Worm (Caenorhabditis elegans) whole organism, L4 larva: ENCODE data around the gene F59B2.12.

Source experiments
- D1046.2 ChIP-seq: fragments of 200-800 bp; sonication (Bioruptor generic); IDR thresholded peaks from 2 replicates; pipeline ENCODE4 v1.3.6; 2022; ENCODE audit warnings: missing genetic modification characterization, missing compliant biosample characterization
- F10B5.3 ChIP-seq: sonication (generic microtip); optimal IDR thresholded peaks from 2 replicates; lab custom pipeline; 2016; ENCODE audit warnings: mild to moderate bottlenecking, missing genetic modification characterization, missing compliant biosample characterization
- F26F4.8 ChIP-seq: fragments of 200-800 bp; sonication (Bioruptor generic); conservative IDR thresholded peaks from 2 replicates; pipeline ENCODE4 v1.3.6; 2022; ENCODE audit warnings: missing genetic modification characterization, missing compliant biosample characterization
- F44E2.7 ChIP-seq: fragments of 200-800 bp; sonication (Bioruptor generic); IDR thresholded peaks from 2 replicates; pipeline ENCODE4 v2.1.2; 2022; ENCODE audit warnings: missing genetic modification characterization, missing compliant biosample characterization
- F49E8.2 ChIP-seq: sonication (generic microtip); optimal IDR thresholded peaks from 2 replicates; lab custom pipeline; 2016; ENCODE audit warnings: missing compliant biosample characterization, mild to moderate bottlenecking, missing genetic modification characterization, borderline replicate concordance
- T26A8.4 ChIP-seq: fragments of 200-800 bp; sonication (Bioruptor generic); IDR thresholded peaks from 2 replicates; pipeline ENCODE4 v1.3.6; 2022; ENCODE audit warnings: missing genetic modification characterization, missing compliant biosample characterization
- ZK546.5 ChIP-seq, 2 experiments: sonication (generic microtip); optimal IDR thresholded peaks; 2 replicates each; lab custom pipeline; 2017; ENCODE audit warnings: missing biosample characterization in 2 of 2, missing genetic modification characterization in 2 of 2
- aha-1 ChIP-seq: fragments of 150-350 bp; peaks from one replicate; lab custom pipeline; 2014; ENCODE audit warnings: missing biosample characterization, missing genetic modification characterization
- ama-1 ChIP-seq: fragments of 150-350 bp; optimal IDR thresholded peaks from 2 replicates; lab custom pipeline; 2014; ENCODE audit warnings: inconsistent platforms, mixed read lengths
- ceh-20 ChIP-seq: fragments of 200-800 bp; sonication (Bioruptor generic); IDR thresholded peaks from 2 replicates; pipeline ENCODE4 v1.3.6; 2022; ENCODE audit warnings: missing genetic modification reagents, missing genetic modification characterization, missing compliant biosample characterization
- ceh-62 ChIP-seq: sonication (generic microtip); optimal IDR thresholded peaks from 2 replicates; lab custom pipeline; 2017; ENCODE audit warnings: missing biosample characterization, missing genetic modification characterization
- dmd-8 ChIP-seq: fragments of 200-800 bp; sonication (Bioruptor generic); IDR thresholded peaks from 2 replicates; pipeline ENCODE4 v1.3.6; 2022; ENCODE audit warnings: missing genetic modification characterization, missing compliant biosample characterization
- gei-8 ChIP-seq: fragments of 200-800 bp; sonication (Bioruptor generic); optimal IDR thresholded peaks from 2 replicates; lab custom pipeline; 2018; ENCODE audit warnings: mild to moderate bottlenecking, missing genetic modification characterization, missing compliant biosample characterization
- hlh-11 ChIP-seq: fragments of 200-800 bp; sonication (Bioruptor generic); optimal IDR thresholded peaks from 2 replicates; lab custom pipeline; 2018; ENCODE audit warnings: mild to moderate bottlenecking, missing genetic modification characterization, missing compliant biosample characterization
- jun-1 ChIP-seq: fragments of 150-350 bp; optimal IDR thresholded peaks from 2 replicates; lab custom pipeline; 2014; ENCODE audit warnings: missing biosample characterization, missing genetic modification reagents, missing genetic modification characterization
- lin-1 ChIP-seq: fragments of 200-800 bp; sonication (Bioruptor generic); IDR thresholded peaks from 2 replicates; pipeline ENCODE4 v1.3.6; 2022; ENCODE audit warnings: missing genetic modification reagents, missing genetic modification characterization, missing compliant biosample characterization
- lin-13 ChIP-seq: fragments of 150-350 bp; optimal IDR thresholded peaks from 2 replicates; lab custom pipeline; 2014; ENCODE audit warnings: missing biosample characterization, missing genetic modification reagents, missing genetic modification characterization
- lin-29 ChIP-seq: fragments of 200-800 bp; sonication (Bioruptor generic); IDR thresholded peaks from 2 replicates; pipeline ENCODE4 v1.3.6; 2022; ENCODE audit warnings: missing genetic modification reagents, missing genetic modification characterization, missing compliant biosample characterization
- lin-39 ChIP-seq: fragments of 150-350 bp; optimal IDR thresholded peaks from 2 replicates; lab custom pipeline; 2014; ENCODE audit warnings: missing biosample characterization, missing genetic modification reagents, missing genetic modification characterization
- madf-9 ChIP-seq: fragments of 200-800 bp; sonication (Bioruptor generic); conservative IDR thresholded peaks from 2 replicates; pipeline ENCODE4 v1.3.6; 2022; ENCODE audit warnings: missing genetic modification reagents, missing genetic modification characterization, missing compliant biosample characterization
- mes-2 ChIP-seq: sonication (generic microtip); optimal IDR thresholded peaks from 2 replicates; lab custom pipeline; 2016; ENCODE audit warnings: missing genotype, mild to moderate bottlenecking, missing genetic modification characterization, missing compliant biosample characterization; ENCODE audit not compliant: poor library complexity, severe bottlenecking
- nhr-11 ChIP-seq: fragments of 150-350 bp; optimal IDR thresholded peaks from 2 replicates; lab custom pipeline; 2014; ENCODE audit warnings: missing biosample characterization, missing genetic modification characterization
- nhr-111 ChIP-seq: fragments of 200-800 bp; sonication (Bioruptor generic); optimal IDR thresholded peaks from 2 replicates; lab custom pipeline; 2018; ENCODE audit warnings: mild to moderate bottlenecking, missing genetic modification characterization, missing compliant biosample characterization
- nhr-25 ChIP-seq: sonication (generic microtip); optimal IDR thresholded peaks from 2 replicates; lab custom pipeline; 2017; ENCODE audit warnings: missing genetic modification characterization, mild to moderate bottlenecking, missing compliant biosample characterization, antibody characterized with exemption, moderate library complexity, borderline replicate concordance; ENCODE audit not compliant: insufficient read depth
- nhr-28 ChIP-seq: fragments of 150-350 bp; optimal IDR thresholded peaks from 2 replicates; lab custom pipeline; 2014; ENCODE audit warnings: missing biosample characterization, missing genetic modification characterization
- nhr-48 ChIP-seq: sonication (generic microtip); optimal IDR thresholded peaks from 2 replicates; lab custom pipeline; 2016; ENCODE audit warnings: mild to moderate bottlenecking, missing genetic modification characterization, missing compliant biosample characterization
- nhr-6 ChIP-seq: fragments of 150-350 bp; optimal IDR thresholded peaks from 2 replicates; lab custom pipeline; 2014; ENCODE audit warnings: missing biosample characterization, missing genetic modification characterization
- pqm-1 ChIP-seq: sonication (generic microtip); optimal IDR thresholded peaks from 2 replicates; lab custom pipeline; 2017; ENCODE audit warnings: missing biosample characterization, missing genetic modification characterization
- saeg-2 ChIP-seq: fragments of 200-800 bp; sonication (Bioruptor generic); IDR thresholded peaks from 2 replicates; pipeline ENCODE4 v1.3.6; 2022; ENCODE audit warnings: missing genetic modification reagents, missing genetic modification characterization, missing compliant biosample characterization
- sdz-12 ChIP-seq: fragments of 200-800 bp; sonication (Bioruptor generic); optimal IDR thresholded peaks from 2 replicates; lab custom pipeline; 2018; ENCODE audit warnings: mild to moderate bottlenecking, missing genetic modification characterization, missing compliant biosample characterization
- skn-1 ChIP-seq: fragments of 150-350 bp; optimal IDR thresholded peaks from 2 replicates; lab custom pipeline; 2014; ENCODE audit warnings: missing biosample characterization, missing genetic modification characterization
- spr-1 ChIP-seq: sonication (generic microtip); optimal IDR thresholded peaks from 2 replicates; lab custom pipeline; 2016; ENCODE audit warnings: mild to moderate bottlenecking, missing genetic modification characterization, missing compliant biosample characterization
- spr-3 ChIP-seq: fragments of 200-800 bp; sonication (Bioruptor generic); optimal IDR thresholded peaks from 2 replicates; lab custom pipeline; 2018; ENCODE audit warnings: mild to moderate bottlenecking, missing genetic modification characterization, missing compliant biosample characterization
- unc-130 ChIP-seq: sonication (generic microtip); optimal IDR thresholded peaks from 2 replicates; lab custom pipeline; 2016; ENCODE audit warnings: missing genetic modification reagents, missing genetic modification characterization, missing compliant biosample characterization
- unc-62 ChIP-seq, 3 experiments: fragments of 150-350 bp in 1 of 3; sonication (generic microtip); optimal IDR thresholded peaks in 2 of 3; peaks in 1 of 3; 1 replicate in 1 of 3; 2 replicates in 2 of 3; lab custom pipeline; 2014 to 2017; ENCODE audit warnings: missing biosample characterization in 3 of 3, missing genetic modification characterization in 3 of 3, missing genetic modification reagents in 3 of 3, missing genotype in 1 of 3
- zfp-2 ChIP-seq: sonication (generic microtip); optimal IDR thresholded peaks from 2 replicates; lab custom pipeline; 2016; ENCODE audit warnings: mild to moderate bottlenecking, missing genetic modification characterization, missing compliant biosample characterization
- zip-2 ChIP-seq: fragments of 150-350 bp; optimal IDR thresholded peaks from 2 replicates; lab custom pipeline; 2014; ENCODE audit warnings: missing biosample characterization, missing genetic modification characterization

F59B2.12 gene

DNA sequence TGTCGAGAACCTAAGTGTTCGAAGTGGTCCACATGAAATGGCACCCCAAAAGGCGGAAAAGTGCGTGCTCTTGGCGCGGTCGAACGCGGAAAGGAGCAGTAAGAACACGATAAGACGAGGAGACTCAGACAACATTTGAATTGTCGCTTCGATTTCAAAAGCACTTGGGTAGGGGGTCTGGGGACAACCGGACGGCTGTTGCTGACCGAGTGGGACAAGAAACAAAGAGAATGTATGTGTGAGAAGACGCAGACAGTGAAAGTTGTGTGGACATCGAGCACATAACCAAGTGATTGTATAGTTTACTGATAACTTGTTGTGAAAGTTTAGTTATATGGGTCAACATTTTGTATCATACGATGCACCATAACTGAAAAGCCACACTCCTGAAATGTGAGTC, 10.2 kb upstream of the F59B2.12 start (continued):
- no peak for TF ChIP-seq dmd-8
- no peak for TF ChIP-seq spr-1
- peak; percentile 60 for TF ChIP-seq nhr-28 (tag; lab: Kevin White, UChicago)
- TF ChIP-seq pqm-1 (tag; lab: Kevin White, UChicago), result peak; percentile 17
- peak; percentile 63; the same call in 1 of the 2 replicates for TF ChIP-seq madf-9 (GFP tag; lab: Robert Waterston, UW)
- TF ChIP-seq mes-2, result peak; percentile 51
- no peak for TF ChIP-seq ZK546.5 (tag; optimal IDR thresholded peaks at IDR 0.05; lab: Kevin White, UChicago)
- TF ChIP-seq F49E8.2 (tag; lab: Kevin White, UChicago), result no peak
- TF ChIP-seq hlh-11 (tag; lab: Kevin White, UChicago), result peak; percentile 83

DNA sequence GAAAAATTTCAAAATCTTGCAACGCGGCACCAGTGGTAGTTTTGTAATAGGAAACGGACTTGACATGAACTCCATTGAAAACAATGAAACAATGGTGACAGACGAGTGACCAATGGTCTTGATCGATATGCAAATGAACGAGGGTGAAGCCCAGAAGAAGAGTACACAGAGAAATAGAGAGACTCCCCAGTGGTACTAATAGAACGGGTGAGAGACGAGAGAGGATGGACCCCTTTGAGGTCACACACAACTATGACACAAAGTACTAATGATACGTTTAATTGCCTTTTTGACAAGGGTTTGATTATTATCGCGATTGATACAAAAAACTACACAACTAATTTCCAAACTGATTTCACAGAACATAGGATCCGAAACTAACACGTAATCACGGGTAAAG, 7.4 kb upstream of the F59B2.12 start, which contains the start of gene F59B2.8:
Gene F59B2.8, minus strand, starts transcription at position 151 of the 400 bp plus-strand sequence.
- TF ChIP-seq mes-2 (peak; percentile 29), lin-39 (tag; lab: Kevin White, UChicago) (no peak), aha-1 (tag; lab: Kevin White, UChicago) (peak; percentile 6)
- TF ChIP-seq, all 104 proteins: peak for 2

DNA sequence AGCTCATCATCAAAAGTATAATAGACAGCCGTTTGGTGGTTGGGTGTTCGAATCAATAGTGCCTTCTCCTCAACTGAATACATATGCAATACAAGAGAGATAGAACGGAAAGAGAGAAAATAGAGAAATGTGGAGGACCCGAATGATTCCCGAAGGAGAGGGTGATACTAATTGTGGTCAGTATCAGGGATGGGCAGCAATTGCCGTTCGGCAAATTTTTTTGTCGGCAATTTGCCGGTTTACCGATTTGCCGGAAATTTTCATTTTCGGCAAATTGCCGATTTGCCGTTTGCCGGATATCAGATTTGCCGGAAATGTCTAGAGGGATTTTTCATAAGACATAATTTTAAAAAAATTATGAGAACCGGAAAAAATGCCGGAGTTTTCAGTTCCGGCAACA, 5.1 kb upstream of the F59B2.12 start, which contains the start of gene F59B2.9:
Gene F59B2.9, minus strand, starts transcription at position 101 of the 400 bp plus-strand sequence.
- TF ChIP-seq sdz-12, result no peak
- no peak for TF ChIP-seq zfp-2 (tag; lab: Kevin White, UChicago)
- no peak for TF ChIP-seq pqm-1 (tag; lab: Kevin White, UChicago)
- no peak for TF ChIP-seq D1046.2 (GFP tag; lab: Robert Waterston, UW)
- TF ChIP-seq ama-1 (lab: Kevin White, UChicago), result no peak
- TF ChIP-seq ceh-20 (GFP tag; lab: Robert Waterston, UW), result no peak
- no peak for TF ChIP-seq skn-1 (tag; lab: Kevin White, UChicago)
- TF ChIP-seq F26F4.8, result no peak
- no peak for TF ChIP-seq ceh-62
- TF ChIP-seq gei-8 (GFP tag; lab: Kevin White, UChicago), result no peak
- TF ChIP-seq nhr-48 (tag; lab: Kevin White, UChicago), result no peak
- no peak for TF ChIP-seq lin-1 (GFP tag; lab: Robert Waterston, UW)
- TF ChIP-seq mes-2, result no peak
- TF ChIP-seq jun-1 (tag; lab: Kevin White, UChicago), result no peak
- TF ChIP-seq zip-2 (tag; lab: Kevin White, UChicago), result no peak
- TF ChIP-seq saeg-2, result no peak
- TF ChIP-seq nhr-111, result no peak
- no peak for TF ChIP-seq lin-13
- TF ChIP-seq, all 104 proteins: peak for 0

DNA sequence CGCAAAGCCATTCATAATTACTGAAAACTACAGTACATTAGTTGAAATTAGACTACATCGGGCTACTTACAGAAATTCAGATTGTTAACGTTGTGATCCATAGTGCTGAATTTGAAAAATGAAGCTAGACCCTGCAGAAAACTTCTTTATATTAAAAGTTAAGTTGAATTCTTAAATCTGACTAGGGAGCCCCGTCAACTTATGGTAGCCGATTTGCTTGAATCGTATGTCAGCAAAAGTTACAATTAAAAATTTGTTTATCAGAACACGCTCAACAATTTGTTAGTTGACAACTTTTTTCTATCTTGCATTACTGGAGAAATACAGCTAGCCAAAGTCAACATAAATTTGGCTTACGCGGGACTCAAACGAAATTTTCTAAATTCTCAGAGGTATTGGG, 5.1 kb downstream of the F59B2.12 start, which contains the start of gene F59B2.14:
Gene F59B2.14, minus strand, starts transcription at position 101 of the 400 bp plus-strand sequence.
- TF ChIP-seq nhr-28 (tag; lab: Kevin White, UChicago) (no peak), unc-130 (GFP tag; lab: Kevin White, UChicago) (no peak), T26A8.4 (GFP tag; lab: Robert Waterston, UW) (no peak), ZK546.5 (tag; optimal IDR thresholded peaks at IDR 0.05; lab: Kevin White, UChicago) (no peak), F44E2.7 (GFP tag; lab: Robert Waterston, UW) (no peak), nhr-6 (no peak), spr-3 (GFP tag; lab: Kevin White, UChicago) (no peak), nhr-48 (tag; lab: Kevin White, UChicago) (no peak), ceh-62 (no peak), F10B5.3 (tag; lab: Kevin White, UChicago) (no peak)

DNA sequence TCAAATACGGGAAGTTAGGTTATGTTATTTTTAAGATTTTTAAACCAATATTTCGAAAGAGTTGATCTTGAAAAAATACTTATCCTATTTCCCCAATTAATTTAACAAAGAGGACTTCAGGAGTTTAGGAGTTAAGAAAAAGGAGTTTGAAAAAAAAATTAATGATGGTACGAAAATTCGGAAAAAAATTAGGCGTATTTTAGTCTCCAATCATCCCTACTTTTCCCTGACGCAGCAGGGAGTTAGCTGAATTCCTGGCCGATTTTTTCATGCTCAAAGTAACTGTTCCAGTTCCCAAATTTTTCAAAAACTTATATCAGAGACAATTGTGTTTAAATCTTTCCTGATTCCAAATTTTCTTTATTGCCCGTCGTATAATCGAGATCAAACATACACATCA, 6.2 kb downstream of the F59B2.12 start:
- no peak for TF ChIP-seq lin-29
- TF ChIP-seq unc-62 (GFP tag; optimal IDR thresholded peaks at IDR 0.05 in 1 of 2; lab: Kevin White, UChicago), result peak in 1 of 2 experiments; percentile 92
- TF ChIP-seq unc-62 (tag; optimal IDR thresholded peaks at IDR 0.05; lab: Kevin White, UChicago), result no peak
- TF ChIP-seq nhr-25 (tag; lab: Kevin White, UChicago), result no peak
- TF ChIP-seq nhr-11, result no peak
